Fruit fly (Drosophila melanogaster): ENCODE results near the gene CG9231.

Gene CG9231

DNA sequence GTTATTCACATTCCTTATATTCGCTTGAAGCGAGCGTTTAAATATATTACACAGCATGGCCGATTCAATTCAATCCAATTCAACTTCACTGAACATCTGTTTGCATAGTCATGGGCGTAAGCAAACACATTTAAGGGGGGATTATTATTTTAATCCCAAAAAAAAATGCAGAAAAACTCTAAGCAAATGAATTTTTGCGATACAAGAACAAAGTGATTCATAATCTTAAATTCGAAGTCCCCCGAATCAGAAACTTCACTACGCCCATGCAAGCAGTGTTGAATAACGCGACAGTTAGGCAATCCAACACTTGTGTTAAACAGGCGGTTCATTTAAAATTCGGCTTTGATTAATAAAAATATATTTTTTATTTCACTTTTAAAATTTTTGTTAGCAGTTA is 4.6 kb upstream of the CG9231 start, which contains the start of gene CG14100 (continued):
- TF ChIP-seq disco-r (GFP tag; optimal IDR thresholded peaks at IDR 0.05) (peak; percentile 100), ham (GFP tag; IDR thresholded peaks at IDR 0.05) (peak; percentile 100), cg (GFP tag; optimal IDR thresholded peaks at IDR 0.05) (no peak), CG16863 (GFP tag; optimal IDR thresholded peaks at IDR 0.05) (peak; percentile 100), CG33213 (GFP tag; optimal IDR thresholded peaks at IDR 0.05) (peak; percentile 100), vnd (GFP tag; IDR thresholded peaks at IDR 0.05; ENCODE audit: partially characterized antibody) (peak; percentile 8; the same call in 1 of the 3 replicates), CG3838 (GFP tag; optimal IDR thresholded peaks at IDR 0.05) (peak; percentile 100), CG2875 (GFP tag; optimal IDR thresholded peaks at IDR 0.05) (peak; percentile 100), dpn (GFP tag; optimal IDR thresholded peaks at IDR 0.05) (peak; percentile 100), CG1792 (GFP tag; optimal IDR thresholded peaks at IDR 0.05) (peak; percentile 100), CG18011 (GFP tag; optimal IDR thresholded peaks at IDR 0.05) (peak; percentile 95), H15 (GFP tag; IDR thresholded peaks at IDR 0.05) (peak; percentile 100), CG8290 (GFP tag; optimal IDR thresholded peaks at IDR 0.05) (peak; percentile 100), CG8290 (tag; optimal IDR thresholded peaks at IDR 0.05) (peak; percentile 100), Sox102F (GFP tag; optimal IDR thresholded peaks at IDR 0.05) (peak; percentile 100), pb (GFP tag; optimal IDR thresholded peaks at IDR 0.05) (peak; percentile 100), Hmx (GFP tag; optimal IDR thresholded peaks at IDR 0.05) (peak; percentile 99), Bgb (GFP tag; IDR thresholded peaks at IDR 0.05; ENCODE audit: partially characterized antibody) (no peak), nau (GFP tag; optimal IDR thresholded peaks at IDR 0.05) (no peak), fd96Cb (tag; optimal IDR thresholded peaks at IDR 0.05) (peak; percentile 100), CG5180 (GFP tag; optimal IDR thresholded peaks at IDR 0.05) (peak; percentile 96), CG31224 (GFP tag; IDR thresholded peaks at IDR 0.05) (peak; percentile 100), CG18262 (tag; optimal IDR thresholded peaks at IDR 0.05) (peak; percentile 100), Sin3A (optimal IDR thresholded peaks at IDR 0.05) (peak; percentile 11), zen2 (GFP tag; IDR thresholded peaks at IDR 0.05; ENCODE audit: partially characterized antibody) (no peak), HHEX (GFP tag; optimal IDR thresholded peaks at IDR 0.05) (peak; percentile 100), CG4820 (GFP tag; optimal IDR thresholded peaks at IDR 0.05) (peak; percentile 100), sisA (GFP tag; IDR thresholded peaks at IDR 0.05) (peak; percentile 100), CG10959 (GFP tag; IDR thresholded peaks at IDR 0.05) (peak; percentile 100), CG9817 (tag; optimal IDR thresholded peaks at IDR 0.05) (peak; percentile 100), CG8281 (tag; optimal IDR thresholded peaks at IDR 0.05) (peak; percentile 98), ato (GFP tag; IDR thresholded peaks at IDR 0.05; ENCODE audit: partially characterized antibody) (no peak), zfh2 (GFP tag; optimal IDR thresholded peaks at IDR 0.05) (peak; percentile 100), CG7928 (GFP tag; optimal IDR thresholded peaks at IDR 0.05) (peak; percentile 96), rib (GFP tag; IDR thresholded peaks at IDR 0.05) (peak; percentile 100), wor (GFP tag; IDR thresholded peaks at IDR 0.05) (peak; percentile 100), fu2 (GFP tag; optimal IDR thresholded peaks at IDR 0.05) (peak; percentile 100), Doc2 (GFP tag; IDR thresholded peaks at IDR 0.05) (peak; percentile 100), CG17385 (GFP tag; optimal IDR thresholded peaks at IDR 0.05) (peak; percentile 100), jing (GFP tag; optimal IDR thresholded peaks at IDR 0.05) (peak; percentile 100), crol (GFP tag; IDR thresholded peaks at IDR 0.05) (peak; percentile 96), CG10565 (GFP tag; optimal IDR thresholded peaks at IDR 0.05) (peak; percentile 100), tx (GFP tag; optimal IDR thresholded peaks at IDR 0.05) (peak; percentile 100), jumu (GFP tag; optimal IDR thresholded peaks at IDR 0.05) (peak; percentile 100), grn (GFP tag; optimal IDR thresholded peaks at IDR 0.05) (peak; percentile 99), ssp (GFP tag; IDR thresholded peaks at IDR 0.05) (peak; percentile 99), Stat92E (GFP tag; optimal IDR thresholded peaks at IDR 0.05) (peak in 1 of 3 experiments; percentile 100), CG32532 (GFP tag; IDR thresholded peaks at IDR 0.05) (peak; percentile 100), Atf3 (GFP tag; optimal IDR thresholded peaks at IDR 0.05) (peak; percentile 100), CHES-1-like (GFP tag; optimal IDR thresholded peaks at IDR 0.05) (peak; percentile 100), CG4328 (GFP tag; optimal IDR thresholded peaks at IDR 0.05) (peak; percentile 100)

All from whole organism, embryonic.